1 fruit fly cellular context compared by ENCODE assay signal in the genomic region with DNA sequence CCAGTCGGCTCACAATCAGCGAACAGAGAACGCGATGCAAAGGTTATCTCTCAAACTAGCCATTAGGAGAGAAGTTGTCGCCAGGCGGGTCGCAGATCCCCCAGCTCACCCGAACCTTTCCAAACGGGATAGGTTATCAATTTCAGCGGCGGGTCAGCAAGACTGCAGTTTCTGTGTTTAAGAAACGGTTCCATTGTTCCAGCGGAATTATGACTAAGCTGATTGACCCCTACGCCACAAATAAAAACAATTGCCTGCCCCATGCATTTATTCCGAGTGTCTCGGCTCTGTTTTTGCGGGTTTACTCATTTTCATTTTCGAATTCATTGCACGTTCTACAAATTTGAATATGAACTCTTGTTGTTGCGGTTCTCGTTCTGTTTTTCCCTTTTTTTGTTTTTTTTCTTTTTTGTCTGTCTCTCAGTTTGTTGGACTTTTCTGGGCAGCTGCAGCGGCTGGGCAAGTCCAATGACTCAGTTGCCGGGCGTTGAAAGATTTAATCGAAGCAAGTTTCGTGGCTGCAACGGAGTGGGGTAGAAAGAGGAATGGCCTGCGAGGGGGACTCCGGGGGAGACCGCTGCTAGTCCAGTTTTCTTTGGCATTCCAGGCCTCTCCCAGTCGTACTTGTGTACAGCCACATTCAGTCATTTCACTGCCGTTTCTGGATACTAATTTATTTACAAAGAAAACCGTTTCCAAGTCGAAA.
A peak's percentile ranks its signal among the peaks of the same experiment; 100 is the strongest.
TF ChIP-seq lines count a peak whose summit lies in the region.

No protein-coding gene starts in this region.

TF ChIP-seq in whole organism, prepupa, 60 proteins besides CTCF, POLR2A, EP300 and RAD21 (continued from another document):
- TF ChIP-seq Ets96B (tag; optimal IDR thresholded peaks at IDR 0.05; lab: Kevin White, UChicago) (peak; percentile 19), CG8119 (GFP tag; IDR thresholded peaks at IDR 0.05; lab: Robert Waterston, UW) (no peak), spab (GFP tag; optimal IDR thresholded peaks at IDR 0.05; lab: Kevin White, UChicago) (peak; percentile 43), ss (GFP tag; optimal IDR thresholded peaks at IDR 0.05; lab: Kevin White, UChicago) (peak; percentile 74 to 84), CG16779 (tag; optimal IDR thresholded peaks at IDR 0.05; lab: Kevin White, UChicago) (peak; percentile 14)
